Fruit fly (Drosophila melanogaster) Kc167 (cell line): ENCODE data around the gene CG13898.

ENCODE experiments used
- Myc ChIP-seq: fragments of >200 bp; optimal IDR thresholded peaks from 2 replicates; lab custom pipeline; 2017; ENCODE audit warnings: missing external identifiers
- Sin3A ChIP-seq: fragments of >200 bp; optimal IDR thresholded peaks from 2 replicates; lab custom pipeline; 2018; ENCODE audit warnings: missing external identifiers
- h ChIP-seq: fragments of >200 bp; optimal IDR thresholded peaks from 3 replicates; lab custom pipeline; 2018; ENCODE audit warnings: missing external identifiers
- insv ChIP-seq: fragments of >200 bp; optimal IDR thresholded peaks from 3 replicates; lab custom pipeline; 2018; ENCODE audit warnings: missing external identifiers
- psq ChIP-seq: fragments of >200 bp; optimal IDR thresholded peaks from 2 replicates; lab custom pipeline; 2017; ENCODE audit warnings: missing external identifiers
- ttk ChIP-seq: sonication (Bioruptor generic); optimal IDR thresholded peaks from 2 replicates; lab custom pipeline; 2017; ENCODE audit warnings: missing external identifiers

Gene CG13898

DNA sequence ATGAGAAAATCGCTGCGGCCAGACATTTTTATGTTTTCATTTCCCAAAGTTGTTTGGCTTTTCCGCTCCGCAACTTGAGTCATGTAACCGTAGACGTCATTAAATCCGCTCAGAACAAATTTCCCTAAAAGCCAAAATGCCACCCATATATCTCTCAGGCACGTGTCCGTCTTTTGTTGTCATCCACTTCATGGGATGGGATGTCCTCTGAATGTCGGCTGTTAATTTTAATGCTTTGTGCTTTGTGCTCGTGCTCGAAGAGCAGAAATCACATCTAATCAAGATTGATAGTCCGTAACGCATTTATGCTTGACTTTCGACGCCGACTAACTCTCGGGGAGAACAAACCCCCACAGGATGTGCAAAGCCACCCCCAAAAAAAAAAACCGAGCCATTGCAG, 8.8 kb downstream of the CG13898 start:
- TF ChIP-seq Sin3A (lab: Kevin White, UChicago) (no peak), Myc (no peak), h (lab: Kevin White, UChicago) (no peak), insv (no peak), ttk (lab: Kevin White, UChicago) (no peak), psq (lab: Kevin White, UChicago) (no peak)

DNA sequence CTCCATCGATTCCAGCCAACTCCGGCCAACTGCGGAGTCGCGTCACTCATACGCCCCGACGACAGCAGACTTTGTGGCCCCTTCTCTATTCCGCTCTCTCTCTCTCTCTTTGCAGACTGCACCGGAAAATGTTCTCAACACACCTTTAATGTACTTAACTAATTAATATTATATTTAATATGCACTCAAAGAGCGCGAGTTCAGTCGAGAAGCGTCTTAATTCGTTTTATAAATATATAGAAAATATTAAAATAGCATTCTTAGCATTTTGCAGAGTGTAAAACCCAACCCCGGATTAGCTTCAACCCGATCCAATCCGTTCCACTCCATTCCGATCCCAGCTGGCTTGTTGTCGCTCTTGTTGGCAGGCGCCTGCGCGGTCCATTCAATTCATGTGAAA, 9.4 kb downstream of the CG13898 start:
- TF ChIP-seq insv (no peak), Sin3A (lab: Kevin White, UChicago) (no peak), h (lab: Kevin White, UChicago) (no peak), Myc (no peak), psq (lab: Kevin White, UChicago) (no peak), ttk (lab: Kevin White, UChicago) (no peak)

- TF ChIP-seq insv (no peak), psq (lab: Kevin White, UChicago) (no peak), h (lab: Kevin White, UChicago) (no peak), ttk (lab: Kevin White, UChicago) (no peak), Myc (no peak), Sin3A (lab: Kevin White, UChicago) (no peak)
These were observed 10.0 kb downstream of the CG13898 start for dm6 chr3L:793733-794320.

dm6 chr3L:791251-791991, 12.4 kb downstream of the CG13898 start:
- TF ChIP-seq Sin3A (lab: Kevin White, UChicago) (no peak), psq (lab: Kevin White, UChicago) (no peak), Myc (no peak), h (lab: Kevin White, UChicago) (no peak), ttk (lab: Kevin White, UChicago) (no peak), insv (no peak)

DNA sequence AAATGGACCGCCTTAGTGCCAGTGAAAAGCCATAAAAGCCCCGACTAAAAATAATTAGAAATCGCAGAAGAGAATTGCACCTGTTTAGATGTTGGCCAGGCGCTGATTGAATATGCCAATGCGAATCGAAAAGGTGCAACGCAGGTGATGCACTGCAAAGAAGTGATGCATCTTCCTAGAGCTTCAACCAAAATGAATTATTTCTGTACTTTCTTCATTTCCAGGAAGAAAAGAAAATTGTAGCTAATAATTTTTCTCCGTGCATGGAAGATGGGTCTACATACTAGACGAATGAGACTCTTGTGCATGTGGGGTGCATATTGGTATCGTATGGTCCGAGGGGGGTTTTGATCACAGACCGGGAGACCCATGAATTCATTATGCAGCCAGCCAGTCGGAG, 14.9 kb downstream of the CG13898 start:
- TF ChIP-seq psq (lab: Kevin White, UChicago): no peak
- no peak for TF ChIP-seq h (lab: Kevin White, UChicago)
- no peak for TF ChIP-seq insv
- no peak for TF ChIP-seq Myc
- no peak for TF ChIP-seq Sin3A (lab: Kevin White, UChicago)
- no peak for TF ChIP-seq ttk (lab: Kevin White, UChicago)

dm6 chr3L:787635-788034, 16.2 kb downstream of the CG13898 start:
- TF ChIP-seq h (lab: Kevin White, UChicago) (no peak), Sin3A (lab: Kevin White, UChicago) (no peak), ttk (lab: Kevin White, UChicago) (no peak), Myc (no peak), insv (no peak), psq (lab: Kevin White, UChicago) (no peak)

- TF ChIP-seq insv: no peak
These were observed 17.0 kb downstream of the CG13898 start for dm6 chr3L:786835-787234.

- no peak for TF ChIP-seq insv
These were observed 18.0 kb downstream of the CG13898 start for dm6 chr3L:785726-786351.

DNA sequence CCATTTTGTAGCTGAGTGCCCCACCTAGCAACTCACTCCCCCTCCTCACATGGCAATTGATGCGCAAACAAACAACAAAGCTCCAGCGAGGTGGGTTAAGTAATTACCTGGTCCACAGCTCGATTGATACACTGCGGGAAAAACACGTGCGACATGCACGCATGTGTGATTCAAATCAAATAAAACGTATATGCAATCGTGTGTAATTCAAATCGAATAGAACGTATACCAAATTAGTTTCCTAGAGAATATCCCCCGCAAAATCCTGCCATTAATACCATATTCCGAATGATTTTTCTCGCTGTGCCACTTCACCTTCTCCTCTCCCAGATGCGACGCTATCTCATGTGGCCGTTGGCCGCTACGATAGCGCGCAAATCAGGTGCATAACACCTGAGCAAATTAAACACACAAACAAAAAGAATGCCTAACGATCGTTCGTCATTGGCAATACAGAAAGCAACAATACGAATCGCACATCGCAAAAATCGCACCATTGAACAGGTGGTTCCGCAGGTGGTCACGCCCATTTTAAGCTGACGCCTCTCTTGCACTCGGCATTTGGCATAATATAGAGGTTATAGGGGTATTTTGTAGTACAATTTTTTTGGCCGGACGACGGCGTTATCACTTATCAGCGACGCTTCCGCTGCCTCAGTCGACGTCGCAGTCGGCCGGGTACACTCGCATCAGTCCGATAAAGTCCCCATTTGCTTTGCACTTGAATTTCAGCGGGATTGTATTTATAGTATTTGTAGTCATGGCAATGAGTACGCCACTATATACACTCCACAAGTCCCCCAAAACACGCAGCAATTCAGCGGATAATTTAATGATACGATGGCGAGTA, 19.5 kb downstream of the CG13898 start:
- TF ChIP-seq Sin3A (lab: Kevin White, UChicago) (no peak), psq (lab: Kevin White, UChicago) (no peak), h (lab: Kevin White, UChicago) (no peak), ttk (lab: Kevin White, UChicago) (no peak), insv (no peak), Myc (no peak)

dm6 chr3L:782937-783336, 20.9 kb downstream of the CG13898 start:
- TF ChIP-seq h (lab: Kevin White, UChicago) (no peak), psq (lab: Kevin White, UChicago) (no peak), Sin3A (lab: Kevin White, UChicago) (no peak), ttk (lab: Kevin White, UChicago) (no peak), insv (no peak), Myc (no peak)

- TF ChIP-seq Sin3A (lab: Kevin White, UChicago): no peak
- TF ChIP-seq psq (lab: Kevin White, UChicago): no peak
- no peak for TF ChIP-seq ttk (lab: Kevin White, UChicago)
- no peak for TF ChIP-seq insv
These were observed 21.3 kb downstream of the CG13898 start for dm6 chr3L:782521-782920.

- no peak for TF ChIP-seq Myc
- no peak for TF ChIP-seq insv
- TF ChIP-seq psq (lab: Kevin White, UChicago): no peak
- TF ChIP-seq h (lab: Kevin White, UChicago): no peak
- TF ChIP-seq ttk (lab: Kevin White, UChicago): no peak
These were observed 22.0 kb downstream of the CG13898 start for dm6 chr3L:781702-782314.
